Fruit fly (Drosophila melanogaster): ENCODE results near the gene rdx.

The rdx gene

dm6 chr3R:13923626-13924025 is 108.2 kb downstream of the rdx start (continued):
- TF ChIP-seq Atf3 (GFP tag; optimal IDR thresholded peaks at IDR 0.05) (no peak), MTF-1 (GFP tag; optimal IDR thresholded peaks at IDR 0.05; ENCODE audit: borderline replicate concordance) (no peak), bowl (GFP tag; IDR thresholded peaks at IDR 0.05) (no peak), ase (GFP tag; IDR thresholded peaks at IDR 0.05) (no peak), CG33557 (GFP tag; optimal IDR thresholded peaks at IDR 0.05) (no peak), gt (GFP tag; IDR thresholded peaks at IDR 0.05) (no peak), CG6683 (GFP tag; optimal IDR thresholded peaks at IDR 0.05) (no peak), CG6175 (GFP tag; IDR thresholded peaks at IDR 0.05) (no peak), pita (GFP tag; optimal IDR thresholded peaks at IDR 0.05) (no peak), chn (GFP tag; optimal IDR thresholded peaks at IDR 0.05) (no peak), CG34224 (GFP tag; IDR thresholded peaks at IDR 0.05; ENCODE audit: partially characterized antibody) (no peak), unpg (GFP tag; optimal IDR thresholded peaks at IDR 0.05) (no peak), Meics (GFP tag; optimal IDR thresholded peaks at IDR 0.05) (no peak), H15 (GFP tag; IDR thresholded peaks at IDR 0.05) (no peak), CG16815 (GFP tag; optimal IDR thresholded peaks at IDR 0.05) (no peak), twi (tag; optimal IDR thresholded peaks at IDR 0.05) (no peak), Ada2b (GFP tag; IDR thresholded peaks at IDR 0.05) (no peak), grau (tag; optimal IDR thresholded peaks at IDR 0.05) (no peak), Mrtf (GFP tag; IDR thresholded peaks at IDR 0.05) (no peak), Jarid2 (GFP tag; optimal IDR thresholded peaks at IDR 0.05) (no peak), seq (GFP tag; IDR thresholded peaks at IDR 0.05) (peak; percentile 66), gem (tag; optimal IDR thresholded peaks at IDR 0.05) (no peak), eve (GFP tag; optimal IDR thresholded peaks at IDR 0.05) (no peak), CG13894 (tag; optimal IDR thresholded peaks at IDR 0.05) (no peak), CG13624 (GFP tag; optimal IDR thresholded peaks at IDR 0.05) (no peak), nmo (GFP tag; optimal IDR thresholded peaks at IDR 0.05) (no peak), aop (GFP tag; IDR thresholded peaks at IDR 0.05) (no peak), CG2129 (GFP tag; IDR thresholded peaks at IDR 0.05; ENCODE audit: partially characterized antibody) (no peak), dimm (GFP tag; IDR thresholded peaks at IDR 0.05) (no peak)

DNA sequence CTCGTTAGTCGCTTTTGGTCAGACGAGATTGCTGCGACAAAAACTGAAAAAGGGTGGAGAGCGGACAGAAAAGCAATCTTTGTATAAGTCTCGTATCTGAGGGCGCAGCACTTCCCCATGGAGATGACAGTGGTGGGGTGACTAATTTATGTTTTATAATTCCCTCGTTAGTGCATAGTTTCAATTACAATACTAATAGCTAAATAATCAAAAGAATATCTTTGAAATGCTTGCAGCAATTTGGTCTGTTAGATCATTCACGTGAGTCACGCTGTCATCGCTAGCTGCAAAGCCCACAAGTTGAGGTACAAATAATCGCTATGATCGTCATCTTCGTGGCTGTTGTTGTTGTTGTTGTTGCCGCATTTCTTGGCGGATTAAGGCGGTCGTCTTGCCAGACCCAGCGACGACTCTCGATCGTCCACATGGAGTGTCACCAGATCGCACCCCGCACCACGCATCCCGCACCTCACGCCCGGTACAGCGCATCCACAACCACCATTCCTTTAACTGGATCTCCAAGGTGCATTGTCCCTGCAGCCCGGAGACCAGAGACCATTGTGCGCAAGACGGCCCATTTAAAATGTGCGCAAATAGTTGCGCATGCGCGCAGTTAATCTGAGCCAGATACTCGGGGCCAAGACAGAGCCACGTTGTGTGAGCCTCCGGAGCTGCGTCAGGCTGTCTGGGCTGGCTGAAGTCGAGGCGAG is 109.9 kb downstream of the rdx start:
- no peak for TF ChIP-seq Dip3 (GFP tag; optimal IDR thresholded peaks at IDR 0.05)
- TF ChIP-seq Optix (GFP tag; IDR thresholded peaks at IDR 0.05), result 0 out of 3 replicates have a peak, but pooled peaks have one; percentile 28
- no peak for TF ChIP-seq CoRest (tag; optimal IDR thresholded peaks at IDR 0.05)
- no peak for TF ChIP-seq chn (GFP tag; optimal IDR thresholded peaks at IDR 0.05)
- TF ChIP-seq NC2α (GFP tag; optimal IDR thresholded peaks at IDR 0.05), result no peak
- TF ChIP-seq sob (GFP tag; IDR thresholded peaks at IDR 0.05), result peak; percentile 61; the same call in 1 of the 2 replicates
- peak; percentile 21 for TF ChIP-seq Sry-β (GFP tag; optimal IDR thresholded peaks at IDR 0.05)
- TF ChIP-seq CG6791 (GFP tag; IDR thresholded peaks at IDR 0.05; ENCODE audit: partially characterized antibody), result peak; percentile 59; the same call in 2 of the 3 replicates
- TF ChIP-seq CG33557 (GFP tag; optimal IDR thresholded peaks at IDR 0.05), result peak; percentile 3
- TF ChIP-seq CG2712 (tag; optimal IDR thresholded peaks at IDR 0.05), result peak; percentile 59
- peak; percentile 16 for TF ChIP-seq ATbp (GFP tag; optimal IDR thresholded peaks at IDR 0.05)
- peak; percentile 29 for TF ChIP-seq grau (tag; optimal IDR thresholded peaks at IDR 0.05)
- TF ChIP-seq CG11456 (GFP tag; IDR thresholded peaks at IDR 0.05), result 0 out of 3 replicates have a peak, but pooled peaks have one; percentile 21
- TF ChIP-seq bsh (GFP tag; optimal IDR thresholded peaks at IDR 0.05), result peak; percentile 40 to 50
- no peak for TF ChIP-seq CG8290 (GFP tag; optimal IDR thresholded peaks at IDR 0.05)
- TF ChIP-seq CG8290 (tag; optimal IDR thresholded peaks at IDR 0.05), result peak in 1 of 2 experiments; percentile 16
- peak; percentile 33; the same call in 1 of the 2 replicates for TF ChIP-seq hbn (GFP tag; IDR thresholded peaks at IDR 0.05; ENCODE audit: partially characterized antibody)
- no peak for TF ChIP-seq CG8944 (GFP tag; optimal IDR thresholded peaks at IDR 0.05)
- TF ChIP-seq CG17829 (tag; optimal IDR thresholded peaks at IDR 0.05), result peak; percentile 36
- TF ChIP-seq gce (GFP tag; IDR thresholded peaks at IDR 0.05), result 0 out of 3 replicates have a peak, but pooled peaks have one; percentile 24
- peak; percentile 72; the same call in 3 of the 4 replicates for TF ChIP-seq Dll (GFP tag; IDR thresholded peaks at IDR 0.05; ENCODE audit: partially characterized antibody)
- TF ChIP-seq CG14441 (GFP tag; IDR thresholded peaks at IDR 0.05), result 0 out of 2 replicates have a peak, but pooled peaks have one; percentile 17
- peak; percentile 83 for TF ChIP-seq ci (GFP tag; IDR thresholded peaks at IDR 0.05)
- TF ChIP-seq CG2889 (GFP tag; IDR thresholded peaks at IDR 0.05), result 0 out of 3 replicates have a peak, but pooled peaks have one; percentile 27

All from whole organism, embryonic.